Worm (Caenorhabditis elegans) whole organism, early embryonic: ENCODE measurements around the gene sra-36.

ENCODE experiments used
- B0310.2 ChIP-seq: sonication (generic microtip); optimal IDR thresholded peaks from 2 replicates; lab custom pipeline; 2016; ENCODE audit warnings: mild to moderate bottlenecking, missing genetic modification characterization, missing compliant biosample characterization
- F13C5.2 ChIP-seq: sonication (generic microtip); optimal IDR thresholded peaks from 2 replicates; lab custom pipeline; 2017; ENCODE audit warnings: mild to moderate bottlenecking, missing genetic modification characterization, inconsistent platforms, missing compliant biosample characterization
- aly-1 ChIP-seq: sonication (generic microtip); optimal IDR thresholded peaks from 2 replicates; lab custom pipeline; 2016; ENCODE audit warnings: missing genetic modification characterization, missing compliant biosample characterization
- ama-1 ChIP-seq: fragments of 150-350 bp; optimal IDR thresholded peaks from 2 replicates; lab custom pipeline; 2014
- ceh-13 ChIP-seq: fragments of 200-800 bp; sonication (Bioruptor generic); optimal IDR thresholded peaks from 2 replicates; lab custom pipeline; 2018; ENCODE audit warnings: mild to moderate bottlenecking, missing genetic modification characterization, missing compliant biosample characterization
- flt-1 ChIP-seq: fragments of 200-800 bp; sonication (Bioruptor generic); IDR thresholded peaks from 2 replicates; pipeline ENCODE4 v1.3.6; 2022; ENCODE audit warnings: missing genetic modification characterization, missing compliant biosample characterization
- hmbx-1 ChIP-seq: sonication (generic microtip); optimal IDR thresholded peaks from 2 replicates; lab custom pipeline; 2016; ENCODE audit warnings: mild to moderate bottlenecking, missing genetic modification characterization, missing compliant biosample characterization
- hmg-4 ChIP-seq: fragments of 200-800 bp; sonication (Bioruptor generic); optimal IDR thresholded peaks from 2 replicates; lab custom pipeline; 2018; ENCODE audit warnings: mild to moderate bottlenecking, missing genetic modification characterization, missing compliant biosample characterization
- hnd-1 ChIP-seq: sonication (generic microtip); optimal IDR thresholded peaks from 2 replicates; lab custom pipeline; 2016; ENCODE audit warnings: missing genetic modification characterization, missing compliant biosample characterization
- pes-1 ChIP-seq: fragments of 200-800 bp; sonication (Bioruptor generic); IDR thresholded peaks from 2 replicates; pipeline ENCODE4 v1.3.6; 2022; ENCODE audit warnings: missing genetic modification reagents, missing genetic modification characterization, missing compliant biosample characterization
- scrt-1 ChIP-seq: fragments of 200-800 bp; sonication (Bioruptor generic); IDR thresholded peaks from 2 replicates; pipeline ENCODE4 v1.3.6; 2022; ENCODE audit warnings: missing genetic modification characterization, missing compliant biosample characterization
- tbx-11 ChIP-seq: fragments of 200-800 bp; sonication (Bioruptor generic); IDR thresholded peaks from 2 replicates; pipeline ENCODE4 v1.3.6; 2022; ENCODE audit warnings: missing genetic modification characterization, missing compliant biosample characterization
- tbx-37 ChIP-seq: fragments of 200-800 bp; sonication (Bioruptor generic); conservative IDR thresholded peaks from 2 replicates; pipeline ENCODE4 v1.3.6; 2022; ENCODE audit warnings: missing genetic modification reagents, missing genetic modification characterization, missing compliant biosample characterization
- tra-4 ChIP-seq: sonication (generic microtip); optimal IDR thresholded peaks from 2 replicates; lab custom pipeline; 2017; ENCODE audit warnings: missing genetic modification characterization, missing compliant biosample characterization

ce11 chrII:4565205-4565604 lies 24.7 kb upstream of the sra-36 start:
- TF ChIP-seq ama-1 (no peak), tbx-11 (GFP tag; lab: Robert Waterston, UW) (no peak), aly-1 (tag; lab: Kevin White, UChicago) (no peak), tbx-37 (GFP tag; lab: Robert Waterston, UW) (no peak), hnd-1 (tag; lab: Kevin White, UChicago) (no peak), flt-1 (GFP tag; lab: Robert Waterston, UW) (no peak), B0310.2 (no peak), pes-1 (GFP tag; lab: Robert Waterston, UW) (no peak), ceh-13 (GFP tag; lab: Kevin White, UChicago) (no peak), hmg-4 (GFP tag; lab: Kevin White, UChicago) (no peak), tra-4 (tag; lab: Kevin White, UChicago) (no peak), hmbx-1 (tag; lab: Kevin White, UChicago) (no peak), F13C5.2 (tag; lab: Kevin White, UChicago) (no peak), scrt-1 (GFP tag; lab: Robert Waterston, UW) (no peak)
